Worm (Caenorhabditis elegans) whole organism, L4 larva: ENCODE measurements around the gene B0303.16.
A peak's percentile ranks its signal among the peaks of the same experiment; 100 is the strongest.

Source experiments
- F49E8.2 ChIP-seq: sonication (generic microtip); optimal IDR thresholded peaks from 2 replicates; lab custom pipeline; 2016; ENCODE audit warnings: missing compliant biosample characterization, mild to moderate bottlenecking, missing genetic modification characterization, borderline replicate concordance
- T20F7.1 ChIP-seq: fragments of 200-800 bp; sonication (Bioruptor generic); optimal IDR thresholded peaks from 2 replicates; lab custom pipeline; 2018; ENCODE audit warnings: mild to moderate bottlenecking, missing genetic modification characterization, missing compliant biosample characterization
- T26A8.4 ChIP-seq: fragments of 200-800 bp; sonication (Bioruptor generic); IDR thresholded peaks from 2 replicates; pipeline ENCODE4 v1.3.6; 2022; ENCODE audit warnings: missing genetic modification characterization, missing compliant biosample characterization
- aha-1 ChIP-seq: fragments of 150-350 bp; peaks from one replicate; lab custom pipeline; 2014; ENCODE audit warnings: missing biosample characterization, missing genetic modification characterization
- arid-1 ChIP-seq: fragments of 200-800 bp; sonication (Bioruptor generic); conservative IDR thresholded peaks from 2 replicates; pipeline ENCODE4 v1.3.6; 2022; ENCODE audit warnings: missing genetic modification reagents, missing genetic modification characterization, missing compliant biosample characterization
- ceh-28 ChIP-seq: fragments of 150-350 bp; optimal IDR thresholded peaks from 2 replicates; lab custom pipeline; 2014; ENCODE audit warnings: missing biosample characterization, missing genetic modification reagents, missing genetic modification characterization
- cey-2 ChIP-seq: sonication (generic microtip); optimal IDR thresholded peaks from 3 replicates; lab custom pipeline; 2017; ENCODE audit warnings: missing genetic modification characterization, mild to moderate bottlenecking, missing compliant biosample characterization, antibody characterized with exemption, borderline replicate concordance; ENCODE audit not compliant: insufficient read depth
- daf-16 ChIP-seq, 3 experiments: sonication (generic microtip); optimal IDR thresholded peaks; 2 replicates each; lab custom pipeline; 2016 to 2017; ENCODE audit warnings: missing genetic modification characterization in 3 of 3, missing genetic modification reagents in 3 of 3, mild to moderate bottlenecking in 2 of 3, missing compliant biosample characterization in 2 of 3, missing biosample characterization in 1 of 3, moderate library complexity in 1 of 3
- daf-8 ChIP-seq: fragments of 200-800 bp; sonication (Bioruptor generic); IDR thresholded peaks from 2 replicates; pipeline ENCODE4 v1.3.6; 2022; ENCODE audit warnings: missing genetic modification characterization, missing compliant biosample characterization
- dpl-1 ChIP-seq: fragments of 150-350 bp; optimal IDR thresholded peaks from 2 replicates; lab custom pipeline; 2014; ENCODE audit warnings: missing biosample characterization, missing genetic modification reagents, missing genetic modification characterization
- dve-1 ChIP-seq: sonication (generic microtip); optimal IDR thresholded peaks from 2 replicates; lab custom pipeline; 2017; ENCODE audit warnings: antibody characterized with exemption, mild to moderate bottlenecking, missing genetic modification characterization, missing compliant biosample characterization; ENCODE audit not compliant: insufficient read depth
- egl-27 ChIP-seq: sonication (generic microtip); optimal IDR thresholded peaks from 3 replicates; lab custom pipeline; 2017; ENCODE audit warnings: missing biosample characterization, missing genetic modification reagents, missing genetic modification characterization
- gei-8 ChIP-seq: fragments of 200-800 bp; sonication (Bioruptor generic); optimal IDR thresholded peaks from 2 replicates; lab custom pipeline; 2018; ENCODE audit warnings: mild to moderate bottlenecking, missing genetic modification characterization, missing compliant biosample characterization
- hif-1 ChIP-seq, 2 experiments: sonication (generic microtip); optimal IDR thresholded peaks; 2 replicates each; lab custom pipeline; 2016 to 2017; ENCODE audit warnings: missing compliant biosample characterization in 2 of 2, missing genetic modification characterization in 2 of 2, missing genetic modification reagents in 2 of 2, missing genotype in 2 of 2, mild to moderate bottlenecking in 1 of 2
- hlh-11 ChIP-seq: fragments of 200-800 bp; sonication (Bioruptor generic); optimal IDR thresholded peaks from 2 replicates; lab custom pipeline; 2018; ENCODE audit warnings: mild to moderate bottlenecking, missing genetic modification characterization, missing compliant biosample characterization
- hlh-30 ChIP-seq: sonication (generic microtip); optimal IDR thresholded peaks from 2 replicates; lab custom pipeline; 2017; ENCODE audit warnings: antibody characterized with exemption, mild to moderate bottlenecking, missing genetic modification characterization, missing compliant biosample characterization; ENCODE audit not compliant: insufficient read depth
- hmg-1.1 ChIP-seq: fragments of 200-800 bp; sonication (Bioruptor generic); IDR thresholded peaks from 2 replicates; pipeline ENCODE4 v1.3.6; 2022; ENCODE audit warnings: missing genetic modification reagents, missing genetic modification characterization, missing compliant biosample characterization
- lin-1 ChIP-seq: fragments of 200-800 bp; sonication (Bioruptor generic); IDR thresholded peaks from 2 replicates; pipeline ENCODE4 v1.3.6; 2022; ENCODE audit warnings: missing genetic modification reagents, missing genetic modification characterization, missing compliant biosample characterization
- lin-13 ChIP-seq: fragments of 150-350 bp; optimal IDR thresholded peaks from 2 replicates; lab custom pipeline; 2014; ENCODE audit warnings: missing biosample characterization, missing genetic modification reagents, missing genetic modification characterization
- lin-29 ChIP-seq: fragments of 200-800 bp; sonication (Bioruptor generic); IDR thresholded peaks from 2 replicates; pipeline ENCODE4 v1.3.6; 2022; ENCODE audit warnings: missing genetic modification reagents, missing genetic modification characterization, missing compliant biosample characterization
- lin-38 ChIP-seq: fragments of 200-800 bp; sonication (Bioruptor generic); IDR thresholded peaks from 2 replicates; pipeline ENCODE4 v1.3.6; 2022; ENCODE audit warnings: missing genetic modification reagents, missing genetic modification characterization, missing compliant biosample characterization
- lin-39 ChIP-seq: fragments of 150-350 bp; optimal IDR thresholded peaks from 2 replicates; lab custom pipeline; 2014; ENCODE audit warnings: missing biosample characterization, missing genetic modification reagents, missing genetic modification characterization
- lsy-2 ChIP-seq, 2 experiments: fragments of 150-350 bp in 1 of 2; sonication (generic microtip) in 1 of 2; optimal IDR thresholded peaks; 2 replicates each; lab custom pipeline; 2014 to 2017; ENCODE audit warnings: missing biosample characterization in 2 of 2, missing genetic modification characterization in 2 of 2
- madf-9 ChIP-seq: fragments of 200-800 bp; sonication (Bioruptor generic); conservative IDR thresholded peaks from 2 replicates; pipeline ENCODE4 v1.3.6; 2022; ENCODE audit warnings: missing genetic modification reagents, missing genetic modification characterization, missing compliant biosample characterization
- mdl-1 ChIP-seq, 2 experiments: fragments of 150-350 bp in 1 of 2; sonication (generic microtip) in 1 of 2; optimal IDR thresholded peaks; 2 replicates each; lab custom pipeline; 2014 to 2017; ENCODE audit warnings: missing biosample characterization in 2 of 2, missing genetic modification characterization in 2 of 2
- mep-1 ChIP-seq: fragments of 150-350 bp; sonication (generic microtip); optimal IDR thresholded peaks from 3 replicates; lab custom pipeline; 2014; ENCODE audit warnings: missing biosample characterization, missing genetic modification characterization
- mes-2 ChIP-seq: sonication (generic microtip); optimal IDR thresholded peaks from 2 replicates; lab custom pipeline; 2016; ENCODE audit warnings: missing genotype, mild to moderate bottlenecking, missing genetic modification characterization, missing compliant biosample characterization; ENCODE audit not compliant: poor library complexity, severe bottlenecking
- nhr-10 ChIP-seq: fragments of 150-350 bp; optimal IDR thresholded peaks from 2 replicates; lab custom pipeline; 2014; ENCODE audit warnings: missing biosample characterization, missing genetic modification characterization
- nhr-102 ChIP-seq: sonication (generic microtip); optimal IDR thresholded peaks from 2 replicates; lab custom pipeline; 2016; ENCODE audit warnings: mild to moderate bottlenecking, missing genetic modification characterization, moderate library complexity, missing compliant biosample characterization
- nhr-11 ChIP-seq: fragments of 150-350 bp; optimal IDR thresholded peaks from 2 replicates; lab custom pipeline; 2014; ENCODE audit warnings: missing biosample characterization, missing genetic modification characterization
- nhr-28 ChIP-seq: fragments of 150-350 bp; optimal IDR thresholded peaks from 2 replicates; lab custom pipeline; 2014; ENCODE audit warnings: missing biosample characterization, missing genetic modification characterization
- nhr-41 ChIP-seq: fragments of 200-800 bp; sonication (Bioruptor generic); IDR thresholded peaks from 2 replicates; pipeline ENCODE4 v1.3.6; 2022; ENCODE audit warnings: missing genetic modification reagents, missing genetic modification characterization, missing compliant biosample characterization
- nhr-48 ChIP-seq: sonication (generic microtip); optimal IDR thresholded peaks from 2 replicates; lab custom pipeline; 2016; ENCODE audit warnings: mild to moderate bottlenecking, missing genetic modification characterization, missing compliant biosample characterization
- nhr-6 ChIP-seq: fragments of 150-350 bp; optimal IDR thresholded peaks from 2 replicates; lab custom pipeline; 2014; ENCODE audit warnings: missing biosample characterization, missing genetic modification characterization
- nhr-77 ChIP-seq: fragments of 150-350 bp; optimal IDR thresholded peaks from 2 replicates; lab custom pipeline; 2014; ENCODE audit warnings: missing biosample characterization, missing genetic modification characterization
- pha-4 ChIP-seq, 2 experiments: fragments of 150-350 bp in 1 of 2; fragments of 200-800 bp in 1 of 2; sonication (Bioruptor generic) in 1 of 2; IDR thresholded peaks in 1 of 2; optimal IDR thresholded peaks in 1 of 2; 2 replicates each; pipeline versions ENCODE4 v1.3.6 to Lab custom; 2014 to 2022; ENCODE audit warnings: missing genetic modification characterization in 2 of 2, missing genetic modification reagents in 2 of 2, missing biosample characterization in 1 of 2, missing compliant biosample characterization in 1 of 2
- php-3 ChIP-seq: fragments of 200-800 bp; sonication (Bioruptor generic); IDR thresholded peaks from 2 replicates; pipeline ENCODE4 v1.3.6; 2022; ENCODE audit warnings: missing genetic modification reagents, missing genetic modification characterization, missing compliant biosample characterization
- pqm-1 ChIP-seq: sonication (generic microtip); optimal IDR thresholded peaks from 2 replicates; lab custom pipeline; 2017; ENCODE audit warnings: missing biosample characterization, missing genetic modification characterization
- rbr-2 ChIP-seq: sonication (generic microtip); optimal IDR thresholded peaks from 2 replicates; lab custom pipeline; 2016; ENCODE audit warnings: missing genotype, missing genetic modification characterization, missing compliant biosample characterization
- spr-1 ChIP-seq: sonication (generic microtip); optimal IDR thresholded peaks from 2 replicates; lab custom pipeline; 2016; ENCODE audit warnings: mild to moderate bottlenecking, missing genetic modification characterization, missing compliant biosample characterization
- tra-1 ChIP-seq: fragments of 200-800 bp; sonication (Bioruptor generic); IDR thresholded peaks from 2 replicates; pipeline ENCODE4 v1.3.6; 2022; ENCODE audit warnings: missing genetic modification reagents, missing genetic modification characterization, missing compliant biosample characterization
- unc-62 ChIP-seq, 3 experiments: fragments of 150-350 bp in 1 of 3; sonication (generic microtip); optimal IDR thresholded peaks in 2 of 3; peaks in 1 of 3; 1 replicate in 1 of 3; 2 replicates in 2 of 3; lab custom pipeline; 2014 to 2017; ENCODE audit warnings: missing biosample characterization in 3 of 3, missing genetic modification characterization in 3 of 3, missing genetic modification reagents in 3 of 3, missing genotype in 1 of 3
- zip-2 ChIP-seq: fragments of 150-350 bp; optimal IDR thresholded peaks from 2 replicates; lab custom pipeline; 2014; ENCODE audit warnings: missing biosample characterization, missing genetic modification characterization
- ztf-11 ChIP-seq: fragments of 150-350 bp; optimal IDR thresholded peaks from 2 replicates; lab custom pipeline; 2014; ENCODE audit warnings: missing biosample characterization, missing genetic modification characterization
- ztf-7 ChIP-seq: fragments of 150-350 bp; optimal IDR thresholded peaks from 2 replicates; lab custom pipeline; 2014; ENCODE audit warnings: missing biosample characterization, missing genetic modification characterization

The B0303.16 gene

ce11 chrIII:8748620-8749019, 43.8 kb downstream of the B0303.16 start (continued):
- TF ChIP-seq nhr-77 (tag; lab: Kevin White, UChicago) = peak; percentile 48
- TF ChIP-seq arid-1 = no peak
- TF ChIP-seq tra-1 (GFP tag; lab: Robert Waterston, UW) = no peak
- TF ChIP-seq hlh-30 (tag; lab: Kevin White, UChicago) = peak; percentile 2
- TF ChIP-seq mep-1 (tag; lab: Kevin White, UChicago) = peak; percentile 37
- no peak for TF ChIP-seq lin-1 (GFP tag; lab: Robert Waterston, UW)

- TF ChIP-seq daf-8 (GFP tag; lab: Robert Waterston, UW) (no peak), php-3 (GFP tag; lab: Robert Waterston, UW) (peak; percentile 87), T26A8.4 (GFP tag; lab: Robert Waterston, UW) (peak; percentile 53; the same call in 1 of the 2 replicates), aha-1 (peak; percentile 60), ztf-11 (tag; lab: Kevin White, UChicago) (no peak), mdl-1 (tag; optimal IDR thresholded peaks at IDR 0.05; lab: Kevin White, UChicago) (peak in 1 of 2 experiments; percentile 68), nhr-10 (tag; lab: Kevin White, UChicago) (peak; percentile 42), hmg-1.1 (peak; percentile 59), hlh-11 (tag; lab: Kevin White, UChicago) (peak; percentile 99), nhr-11 (tag; lab: Kevin White, UChicago) (no peak), spr-1 (tag; lab: Kevin White, UChicago) (peak; percentile 19), tra-1 (GFP tag; lab: Robert Waterston, UW) (peak; percentile 66), madf-9 (GFP tag; lab: Robert Waterston, UW) (no peak), lsy-2 (tag; optimal IDR thresholded peaks at IDR 0.05; lab: Kevin White, UChicago) (peak in 1 of 2 experiments; percentile 54), dpl-1 (GFP tag; lab: Kevin White, UChicago) (peak; percentile 39), lin-29 (GFP tag; lab: Robert Waterston, UW) (no peak), ztf-7 (peak; percentile 27), hif-1 (tag; optimal IDR thresholded peaks at IDR 0.05; lab: Kevin White, UChicago) (peak in 1 of 2 experiments; percentile 50), nhr-77 (tag; lab: Kevin White, UChicago) (peak; percentile 79), gei-8 (peak; percentile 10), mep-1 (tag; lab: Kevin White, UChicago) (peak; percentile 78), hlh-30 (tag; lab: Kevin White, UChicago) (peak; percentile 56), cey-2 (tag; lab: Kevin White, UChicago) (peak; percentile 25), mes-2 (peak; percentile 73), dve-1 (tag; lab: Kevin White, UChicago) (peak; percentile 98), ceh-28 (no peak), nhr-48 (peak; percentile 84), nhr-41 (GFP tag; lab: Robert Waterston, UW) (0 out of 2 replicates have a peak, but pooled peaks have one; percentile 44), egl-27 (tag; lab: Kevin White, UChicago) (no peak), lin-38 (GFP tag; lab: Robert Waterston, UW) (peak; percentile 32; the same call in 1 of the 2 replicates), nhr-102 (tag; lab: Kevin White, UChicago) (peak; percentile 53), lin-39 (tag; lab: Kevin White, UChicago) (no peak), daf-16 (GFP tag; optimal IDR thresholded peaks at IDR 0.05; lab: Kevin White, UChicago) (peak in 1 of 2 experiments; percentile 74), daf-16 (tag; optimal IDR thresholded peaks at IDR 0.05; lab: Kevin White, UChicago) (peak; percentile 95), nhr-6 (peak; percentile 74), zip-2 (peak; percentile 40), unc-62 (GFP tag; optimal IDR thresholded peaks at IDR 0.05 in 1 of 2; lab: Kevin White, UChicago) (peak in 1 of 2 experiments; percentile 14), unc-62 (tag; optimal IDR thresholded peaks at IDR 0.05; lab: Kevin White, UChicago) (no peak), F49E8.2 (no peak), nhr-28 (tag; lab: Kevin White, UChicago) (peak; percentile 94), T20F7.1 (peak; percentile 75), lin-1 (GFP tag; lab: Robert Waterston, UW) (peak; percentile 80), lin-13 (GFP tag; lab: Kevin White, UChicago) (peak; percentile 5), pqm-1 (tag; lab: Kevin White, UChicago) (peak; percentile 39), pha-4 (GFP tag; IDR thresholded peaks at IDR 0.05; lab: Robert Waterston, UW) (peak; percentile 20; the same call in 1 of the 2 replicates), pha-4 (tag; optimal IDR thresholded peaks at IDR 0.05; lab: Kevin White, UChicago) (no peak), rbr-2 (peak; percentile 47)
These were observed 44.6 kb downstream of the B0303.16 start, which contains the start of gene sma-2 for ce11 chrIII:8749487-8749886. Gene sma-2 (plus strand): TSS chrIII:8749680.
